Fruit fly (Drosophila melanogaster) whole organism, embryonic: Measurements from ENCODE around the gene CG14043.

ENCODE experiments used
- Adf1 ChIP-seq: fragments of 200-800 bp; sonication (Bioruptor generic); IDR thresholded peaks from 2 replicates; pipeline ENCODE4 v1.3.6; 2022; ENCODE audit warnings: missing biosample characterization, missing genetic modification characterization
- Antp ChIP-seq: fragments of 200-800 bp; sonication (Bioruptor generic); optimal IDR thresholded peaks from 3 replicates; lab custom pipeline; 2016; ENCODE audit warnings: missing biosample characterization, missing genetic modification characterization
- Atf6 ChIP-seq: fragments of 200-800 bp; sonication (Bioruptor generic); IDR thresholded peaks from 2 replicates; pipeline ENCODE4 v1.3.6; 2022; ENCODE audit warnings: missing biosample characterization, missing genetic modification characterization
- BtbVII ChIP-seq: fragments of 200-800 bp; sonication (Bioruptor generic); optimal IDR thresholded peaks from 3 replicates; lab custom pipeline; 2017; ENCODE audit warnings: missing biosample characterization, mild to moderate bottlenecking, missing genetic modification characterization
- CG10274 ChIP-seq: fragments of 200-800 bp; sonication (Bioruptor generic); optimal IDR thresholded peaks from 3 replicates; lab custom pipeline; 2017; ENCODE audit warnings: missing biosample characterization, mild to moderate bottlenecking, missing genetic modification characterization
- CG10462 ChIP-seq: fragments of 200-800 bp; sonication (Bioruptor generic); optimal IDR thresholded peaks from 2 replicates; lab custom pipeline; 2016; ENCODE audit warnings: missing biosample characterization, missing genetic modification characterization
- CG11560 ChIP-seq: fragments of 200-800 bp; sonication (Bioruptor generic); IDR thresholded peaks from 3 replicates; pipeline ENCODE4 v1.3.6; 2022; ENCODE audit warnings: missing biosample characterization, missing genetic modification characterization
- CG12219 ChIP-seq: fragments of 200-800 bp; sonication (Bioruptor generic); optimal IDR thresholded peaks from 3 replicates; lab custom pipeline; 2018; ENCODE audit warnings: missing biosample characterization, mild to moderate bottlenecking, missing genetic modification characterization
- CG13296 ChIP-seq: fragments of 200-800 bp; sonication (Bioruptor generic); optimal IDR thresholded peaks from 3 replicates; lab custom pipeline; 2018; ENCODE audit warnings: missing biosample characterization, mild to moderate bottlenecking, missing genetic modification characterization
- CG2712 ChIP-seq: fragments of 200-800 bp; optimal IDR thresholded peaks from 3 replicates; lab custom pipeline; 2019; ENCODE audit warnings: missing biosample characterization, mild to moderate bottlenecking, missing genetic modification characterization, moderate library complexity
- CG30020 ChIP-seq: fragments of 200-800 bp; optimal IDR thresholded peaks from 2 replicates; lab custom pipeline; 2019; ENCODE audit warnings: missing biosample characterization, mild to moderate bottlenecking, missing genetic modification characterization, moderate library complexity
- CG31365 ChIP-seq: fragments of 200-800 bp; sonication (Bioruptor generic); optimal IDR thresholded peaks from 2 replicates; lab custom pipeline; 2018; ENCODE audit warnings: missing biosample characterization, mild to moderate bottlenecking, missing genetic modification characterization
- CG3726 ChIP-seq: fragments of 200-800 bp; sonication (Bioruptor generic); IDR thresholded peaks from 3 replicates; pipeline ENCODE4, ENCODE4 v1.3.6; 2022; ENCODE audit warnings: missing biosample characterization, missing genetic modification characterization
- CG6689 ChIP-seq: fragments of 200-800 bp; sonication (Bioruptor generic); IDR thresholded peaks from 2 replicates; pipeline ENCODE4 v1.3.6; 2022; ENCODE audit warnings: missing biosample characterization, missing genetic modification characterization
- CG8290 ChIP-seq, 3 experiments: fragments of 200-800 bp; sonication (Bioruptor generic); optimal IDR thresholded peaks; 2 replicates each; lab custom pipeline; 2016 to 2019; ENCODE audit warnings: missing biosample characterization in 3 of 3, missing genetic modification characterization in 3 of 3, mild to moderate bottlenecking in 2 of 3, moderate library complexity in 1 of 3
- CG9797 ChIP-seq: fragments of 200-800 bp; sonication (Bioruptor generic); optimal IDR thresholded peaks from 3 replicates; lab custom pipeline; 2018; ENCODE audit warnings: missing biosample characterization, mild to moderate bottlenecking, missing genetic modification characterization
- Dek ChIP-seq: fragments of 200-800 bp; sonication (Bioruptor generic); optimal IDR thresholded peaks from 3 replicates; lab custom pipeline; 2019; ENCODE audit warnings: missing biosample characterization, mild to moderate bottlenecking, missing genetic modification characterization, moderate library complexity
- Dip3 ChIP-seq: fragments of 200-800 bp; sonication (Bioruptor generic); optimal IDR thresholded peaks from 3 replicates; lab custom pipeline; 2016; ENCODE audit warnings: missing biosample characterization, missing genetic modification characterization
- Drgx ChIP-seq: fragments of 200-800 bp; sonication (Bioruptor generic); IDR thresholded peaks from 2 replicates; pipeline ENCODE4 v1.3.6; 2022; ENCODE audit warnings: missing biosample characterization, missing genetic modification characterization
- E2f2 ChIP-seq: fragments of 200-800 bp; sonication (Bioruptor generic); IDR thresholded peaks from 2 replicates; pipeline ENCODE4 v1.3.6; 2022; ENCODE audit warnings: missing biosample characterization, missing genetic modification characterization
- Fer3 ChIP-seq: fragments of 200-800 bp; sonication (Bioruptor generic); optimal IDR thresholded peaks from 2 replicates; lab custom pipeline; 2018; ENCODE audit warnings: missing biosample characterization, mild to moderate bottlenecking, missing genetic modification characterization, moderate library complexity
- HLH3B ChIP-seq: fragments of 200-800 bp; sonication (Bioruptor generic); IDR thresholded peaks from 2 replicates; pipeline ENCODE4 v1.3.6; 2022; ENCODE audit warnings: missing biosample characterization, missing genetic modification characterization
- Hr78 ChIP-seq, 2 experiments: fragments of 200-800 bp in 1 of 2; fragments of >200 bp in 1 of 2; sonication (Bioruptor generic) in 1 of 2; optimal IDR thresholded peaks; 2 replicates each; lab custom pipeline; 2017 to 2019; ENCODE audit warnings: missing biosample characterization in 2 of 2, missing genetic modification characterization in 2 of 2, mild to moderate bottlenecking in 1 of 2, moderate library complexity in 1 of 2
- Lim3 ChIP-seq: fragments of 200-800 bp; sonication (Bioruptor generic); IDR thresholded peaks from 2 replicates; pipeline ENCODE4 v1.3.6; 2022; ENCODE audit warnings: missing biosample characterization, missing genetic modification characterization
- Neu2 ChIP-seq: fragments of 200-800 bp; sonication (Bioruptor generic); optimal IDR thresholded peaks from 3 replicates; lab custom pipeline; 2016; ENCODE audit warnings: missing biosample characterization, missing genetic modification characterization, borderline replicate concordance
- Nf-YC ChIP-seq: fragments of 200-800 bp; optimal IDR thresholded peaks from 3 replicates; lab custom pipeline; 2019; ENCODE audit warnings: missing biosample characterization, mild to moderate bottlenecking, missing genetic modification characterization, moderate library complexity
- Usf ChIP-seq: fragments of 200-800 bp; sonication (Bioruptor generic); optimal IDR thresholded peaks from 2 replicates; lab custom pipeline; 2017; ENCODE audit warnings: missing genotype, missing biosample characterization, missing genetic modification characterization
- Xbp1 ChIP-seq: fragments of 200-800 bp; sonication (Bioruptor generic); optimal IDR thresholded peaks from 3 replicates; lab custom pipeline; 2016; ENCODE audit warnings: missing biosample characterization, mild to moderate bottlenecking, missing genetic modification characterization
- aop ChIP-seq: fragments of 200-800 bp; sonication (Bioruptor generic); IDR thresholded peaks from 2 replicates; pipeline ENCODE4 v1.3.6; 2022; ENCODE audit warnings: missing biosample characterization, missing genetic modification characterization
- bab2 ChIP-seq: fragments of 200-800 bp; sonication (Bioruptor generic); optimal IDR thresholded peaks from 2 replicates; lab custom pipeline; 2016; ENCODE audit warnings: missing biosample characterization, missing genetic modification characterization
- corto ChIP-seq: fragments of 200-800 bp; sonication (Bioruptor generic); optimal IDR thresholded peaks from 2 replicates; lab custom pipeline; 2016; ENCODE audit warnings: missing biosample characterization, mild to moderate bottlenecking, missing genetic modification characterization, moderate library complexity
- ewg ChIP-seq: fragments of 200-800 bp; sonication (Bioruptor generic); optimal IDR thresholded peaks from 3 replicates; lab custom pipeline; 2017; ENCODE audit warnings: mild to moderate bottlenecking, missing biosample characterization, missing genetic modification reagents, missing genetic modification characterization
- fd96Cb ChIP-seq: fragments of 200-800 bp; sonication (Bioruptor generic); optimal IDR thresholded peaks from 2 replicates; lab custom pipeline; 2018; ENCODE audit warnings: missing biosample characterization, mild to moderate bottlenecking, missing genetic modification characterization, moderate library complexity
- ftz-f1 ChIP-seq: fragments of 200-800 bp; sonication (Bioruptor generic); optimal IDR thresholded peaks from 2 replicates; lab custom pipeline; 2016; ENCODE audit warnings: missing biosample characterization, missing genetic modification characterization
- gcm ChIP-seq: fragments of 200-800 bp; sonication (Bioruptor generic); optimal IDR thresholded peaks from 2 replicates; lab custom pipeline; 2019; ENCODE audit warnings: missing biosample characterization, mild to moderate bottlenecking, missing genetic modification characterization, moderate library complexity
- gem ChIP-seq: fragments of 200-800 bp; sonication (Bioruptor generic); optimal IDR thresholded peaks from 2 replicates; lab custom pipeline; 2019; ENCODE audit warnings: missing biosample characterization, mild to moderate bottlenecking, missing genetic modification characterization, moderate library complexity
- ind ChIP-seq: fragments of 200-800 bp; sonication (Bioruptor generic); optimal IDR thresholded peaks from 3 replicates; lab custom pipeline; 2016; ENCODE audit warnings: missing biosample characterization, missing genetic modification characterization
- inv ChIP-seq: fragments of 200-800 bp; sonication (Bioruptor generic); IDR thresholded peaks from 2 replicates; pipeline ENCODE4 v1.3.6; 2022; ENCODE audit warnings: missing biosample characterization, missing genetic modification characterization; ENCODE audit not compliant: partially characterized antibody
- jing ChIP-seq: fragments of 200-800 bp; sonication (Bioruptor generic); optimal IDR thresholded peaks from 2 replicates; lab custom pipeline; 2018; ENCODE audit warnings: missing biosample characterization, mild to moderate bottlenecking, missing genetic modification characterization
- ken ChIP-seq: fragments of 200-800 bp; sonication (Bioruptor generic); IDR thresholded peaks from 3 replicates; pipeline ENCODE4 v1.3.6; 2022; ENCODE audit warnings: missing biosample characterization, missing genetic modification characterization
- lab ChIP-seq: fragments of 200-800 bp; sonication (Bioruptor generic); optimal IDR thresholded peaks from 3 replicates; lab custom pipeline; 2017; ENCODE audit warnings: missing biosample characterization, missing genetic modification characterization, mild to moderate bottlenecking, moderate library complexity, missing genetic modification reagents
- mld ChIP-seq: fragments of 200-800 bp; sonication (Bioruptor generic); IDR thresholded peaks from 3 replicates; pipeline ENCODE4 v1.3.6; 2022; ENCODE audit warnings: missing biosample characterization, missing genetic modification characterization; ENCODE audit not compliant: partially characterized antibody
- p53 ChIP-seq: fragments of 200-800 bp; sonication (Bioruptor generic); optimal IDR thresholded peaks from 2 replicates; lab custom pipeline; 2016; ENCODE audit warnings: missing biosample characterization, missing genetic modification characterization
- pho ChIP-seq: fragments of 200-800 bp; sonication (Bioruptor generic); optimal IDR thresholded peaks from 2 replicates; lab custom pipeline; 2016; ENCODE audit warnings: missing biosample characterization, missing genetic modification characterization
- pzg ChIP-seq: fragments of 200-800 bp; sonication (Bioruptor generic); optimal IDR thresholded peaks from 3 replicates; lab custom pipeline; 2018; ENCODE audit warnings: missing biosample characterization, mild to moderate bottlenecking, missing genetic modification characterization, moderate library complexity
- schlank ChIP-seq: fragments of 200-800 bp; sonication (Bioruptor generic); optimal IDR thresholded peaks from 2 replicates; lab custom pipeline; 2018; ENCODE audit warnings: missing biosample characterization, mild to moderate bottlenecking, missing genetic modification characterization
- stc ChIP-seq: fragments of 200-800 bp; sonication (Bioruptor generic); IDR thresholded peaks from 2 replicates; pipeline ENCODE4 v1.3.6; 2022; ENCODE audit warnings: missing biosample characterization, missing genetic modification characterization
- tap ChIP-seq: fragments of 200-800 bp; optimal IDR thresholded peaks from 3 replicates; lab custom pipeline; 2019; ENCODE audit warnings: missing biosample characterization, mild to moderate bottlenecking, missing genetic modification characterization, moderate library complexity

Gene CG14043

dm6 chr2L:5004677-5005463 lies 33.4 kb downstream of the CG14043 start (continued):
- TF ChIP-seq corto (GFP tag; lab: Kevin White, UChicago) (peak; percentile 43), gem (tag; lab: Kevin White, UChicago) (peak; percentile 95), mld (GFP tag; lab: Robert Waterston, UW) (no peak), Neu2 (peak; percentile 59), ind (peak; percentile 96), CG12219 (GFP tag; lab: Kevin White, UChicago) (peak; percentile 91), E2f2 (GFP tag; lab: Robert Waterston, UW) (peak; percentile 77), pho (GFP tag; lab: Kevin White, UChicago) (peak; percentile 97), Xbp1 (GFP tag; lab: Kevin White, UChicago) (peak; percentile 96), CG10462 (GFP tag; lab: Kevin White, UChicago) (peak; percentile 86), ftz-f1 (peak; percentile 79), Lim3 (GFP tag; lab: Robert Waterston, UW) (peak; percentile 84), tap (tag; lab: Kevin White, UChicago) (peak; percentile 92), CG30020 (tag; lab: Kevin White, UChicago) (peak; percentile 61), CG8290 (GFP tag; optimal IDR thresholded peaks at IDR 0.05; lab: Kevin White, UChicago) (peak; percentile 77), CG8290 (tag; optimal IDR thresholded peaks at IDR 0.05; lab: Kevin White, UChicago) (peak; percentile 34 to 74), Atf6 (GFP tag; lab: Robert Waterston, UW) (peak; percentile 96), Dek (tag; lab: Kevin White, UChicago) (peak; percentile 96), HLH3B (GFP tag; lab: Robert Waterston, UW) (peak; percentile 97), Usf (GFP tag; lab: Kevin White, UChicago) (peak; percentile 74), CG11560 (tag; lab: Robert Waterston, UW) (peak; percentile 85), Dip3 (GFP tag; lab: Kevin White, UChicago) (peak; percentile 90), ken (GFP tag; lab: Robert Waterston, UW) (peak; percentile 95), jing (GFP tag; lab: Kevin White, UChicago) (peak; percentile 80), Drgx (GFP tag; lab: Robert Waterston, UW) (peak; percentile 91), CG3726 (GFP tag; lab: Robert Waterston, UW) (peak; percentile 93), bab2 (GFP tag; lab: Kevin White, UChicago) (peak; percentile 96), CG13296 (peak; percentile 96), lab (GFP tag; lab: Kevin White, UChicago) (peak; percentile 99), Adf1 (GFP tag; lab: Robert Waterston, UW) (peak; percentile 83), stc (GFP tag; lab: Robert Waterston, UW) (peak; percentile 95), Antp (GFP tag; lab: Kevin White, UChicago) (peak; percentile 97), pzg (GFP tag; lab: Kevin White, UChicago) (peak; percentile 28), aop (peak; percentile 84), p53 (GFP tag; lab: Kevin White, UChicago) (peak; percentile 89), CG6689 (peak; percentile 95), CG2712 (tag; lab: Kevin White, UChicago) (peak; percentile 94), Nf-YC (tag; lab: Kevin White, UChicago) (peak; percentile 83), BtbVII (peak; percentile 93), CG10274 (GFP tag; lab: Kevin White, UChicago) (peak; percentile 78), Fer3 (tag; lab: Kevin White, UChicago) (peak; percentile 97), CG31365 (tag; lab: Kevin White, UChicago) (peak; percentile 81), ewg (GFP tag; lab: Kevin White, UChicago) (peak; percentile 97), CG9797 (GFP tag; lab: Kevin White, UChicago) (peak; percentile 40), fd96Cb (peak; percentile 93), Hr78 (GFP tag; optimal IDR thresholded peaks at IDR 0.05; lab: Kevin White, UChicago) (no peak), gcm (GFP tag; lab: Kevin White, UChicago) (peak; percentile 87), inv (GFP tag; lab: Robert Waterston, UW) (no peak), schlank (tag; lab: Kevin White, UChicago) (peak; percentile 94)
